Worm (Caenorhabditis elegans) whole organism, mixed stage, embryonic: ENCODE data around the gene Y32H12A.8.

Source experiments
- M03D4.4 ChIP-seq: sonication (generic microtip); optimal IDR thresholded peaks from 2 replicates; lab custom pipeline; 2017; ENCODE audit warnings: mild to moderate bottlenecking, missing genetic modification characterization, missing compliant biosample characterization
- blmp-1 ChIP-seq: fragments of 150-350 bp; optimal IDR thresholded peaks from 2 replicates; lab custom pipeline; 2014; ENCODE audit warnings: missing biosample characterization, missing genetic modification characterization
- flh-1 ChIP-seq: fragments of 200-800 bp; sonication (Bioruptor generic); optimal IDR thresholded peaks from 2 replicates; lab custom pipeline; 2018; ENCODE audit warnings: mild to moderate bottlenecking, missing genetic modification characterization, moderate library complexity, missing compliant biosample characterization
- hlh-1 ChIP-seq: fragments of 150-350 bp; optimal IDR thresholded peaks from 2 replicates; lab custom pipeline; 2014; ENCODE audit warnings: missing biosample characterization, missing genetic modification reagents, missing genetic modification characterization
- lin-13 ChIP-seq: fragments of 150-350 bp; optimal IDR thresholded peaks from 2 replicates; lab custom pipeline; 2014; ENCODE audit warnings: missing biosample characterization, missing genetic modification characterization
- lin-32 ChIP-seq: fragments of 200-800 bp; sonication (Bioruptor generic); optimal IDR thresholded peaks from 2 replicates; lab custom pipeline; 2018; ENCODE audit warnings: mild to moderate bottlenecking, missing genetic modification characterization, missing compliant biosample characterization
- lsy-2 ChIP-seq: fragments of 150-350 bp; optimal IDR thresholded peaks from 2 replicates; lab custom pipeline; 2014; ENCODE audit warnings: missing biosample characterization, missing genetic modification characterization
- mep-1 ChIP-seq: fragments of 150-350 bp; optimal IDR thresholded peaks from 2 replicates; lab custom pipeline; 2017; ENCODE audit warnings: missing biosample characterization, missing genetic modification reagents, missing genetic modification characterization, inconsistent platforms
- nhr-12 ChIP-seq: fragments of 150-350 bp; optimal IDR thresholded peaks from 2 replicates; lab custom pipeline; 2014; ENCODE audit warnings: missing biosample characterization, missing genetic modification characterization
- nhr-237 ChIP-seq: fragments of 150-350 bp; optimal IDR thresholded peaks from 2 replicates; lab custom pipeline; 2014; ENCODE audit warnings: missing biosample characterization, missing genetic modification characterization
- nhr-28 ChIP-seq: fragments of 150-350 bp; optimal IDR thresholded peaks from 2 replicates; lab custom pipeline; 2014; ENCODE audit warnings: missing biosample characterization, missing genetic modification characterization
- pha-4 ChIP-seq: fragments of 150-350 bp; optimal IDR thresholded peaks from 2 replicates; lab custom pipeline; 2018; ENCODE audit warnings: missing biosample characterization, missing genetic modification reagents, missing genetic modification characterization
- unc-62 ChIP-seq: fragments of 150-350 bp; optimal IDR thresholded peaks from 2 replicates; lab custom pipeline; 2014; ENCODE audit warnings: missing biosample characterization, missing genetic modification reagents, missing genetic modification characterization

- TF ChIP-seq pha-4 (tag; lab: Kevin White, UChicago) (no peak), lsy-2 (tag; lab: Kevin White, UChicago) (no peak), blmp-1 (tag; lab: Kevin White, UChicago) (no peak), nhr-12 (no peak), unc-62 (no peak), hlh-1 (tag; lab: Kevin White, UChicago) (no peak), mep-1 (tag; lab: Kevin White, UChicago) (no peak), lin-32 (GFP tag; lab: Kevin White, UChicago) (no peak), M03D4.4 (tag; lab: Kevin White, UChicago) (no peak), nhr-28 (tag; lab: Kevin White, UChicago) (no peak), nhr-237 (tag; lab: Kevin White, UChicago) (no peak), lin-13 (tag; lab: Kevin White, UChicago) (no peak), flh-1 (GFP tag; lab: Kevin White, UChicago) (no peak)
Measured at ce11 chrIII:5382073-5382472, 23.8 kb downstream of the Y32H12A.8 start, which contains the start of gene Y32H12A.6.
